Fruit fly (Drosophila melanogaster): Measurements from ENCODE around the gene Flacc.

Flacc gene

DNA sequence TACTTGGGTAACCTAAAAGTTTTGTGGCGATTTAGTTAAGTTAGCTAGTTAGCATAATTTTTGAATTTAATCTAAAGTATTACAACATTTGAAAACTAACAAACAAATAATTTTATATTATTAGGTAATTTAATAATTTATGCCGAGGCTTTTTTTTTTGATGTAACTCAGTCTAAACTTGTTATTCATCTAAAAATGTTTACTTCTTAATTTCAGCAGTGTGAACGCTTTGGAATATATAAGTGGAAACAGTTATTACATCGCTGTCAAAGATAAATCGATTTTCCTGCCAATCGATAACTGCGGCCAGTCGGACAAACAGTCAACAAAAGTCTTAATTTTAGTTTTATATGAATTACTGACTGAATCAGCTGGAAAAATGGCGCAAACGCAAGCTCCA is 35.5 kb downstream of the Flacc start, which contains the start of gene Usp39 (continued):
- TF ChIP-seq CG6791 (GFP tag; IDR thresholded peaks at IDR 0.05; ENCODE audit: partially characterized antibody), result peak; percentile 82
- no peak for TF ChIP-seq danr (GFP tag; IDR thresholded peaks at IDR 0.05)
- peak in 1 of 2 experiments; percentile 2 for TF ChIP-seq dpn (GFP tag; optimal IDR thresholded peaks at IDR 0.05)
- TF ChIP-seq CG33557 (GFP tag; optimal IDR thresholded peaks at IDR 0.05), result no peak
- 0 out of 2 replicates have a peak, but pooled peaks have one; percentile 14 for TF ChIP-seq NFAT (GFP tag; IDR thresholded peaks at IDR 0.05)
- no peak for TF ChIP-seq insv (GFP tag; optimal IDR thresholded peaks at IDR 0.05)
- TF ChIP-seq E2f2 (GFP tag; IDR thresholded peaks at IDR 0.05), result no peak; the same call in 1 of the 2 replicates
- peak in 1 of 3 experiments; percentile 8 for TF ChIP-seq lola (GFP tag; optimal IDR thresholded peaks at IDR 0.05)
- no peak for TF ChIP-seq CG11085 (GFP tag; IDR thresholded peaks at IDR 0.05)
- TF ChIP-seq gt (GFP tag; IDR thresholded peaks at IDR 0.05), result no peak
- no peak for TF ChIP-seq Neu2 (GFP tag; optimal IDR thresholded peaks at IDR 0.05; ENCODE audit: borderline replicate concordance)
- no peak for TF ChIP-seq CG16863 (GFP tag; optimal IDR thresholded peaks at IDR 0.05)
- peak; percentile 20 for TF ChIP-seq Chrac-16 (GFP tag; optimal IDR thresholded peaks at IDR 0.05)
- no peak for TF ChIP-seq ems (GFP tag; optimal IDR thresholded peaks at IDR 0.05)
- 0 out of 2 replicates have a peak, but pooled peaks have one; percentile 22 for TF ChIP-seq hbn (GFP tag; IDR thresholded peaks at IDR 0.05; ENCODE audit: partially characterized antibody)
- 0 out of 2 replicates have a peak, but pooled peaks have one; percentile 27 for TF ChIP-seq sna (GFP tag; IDR thresholded peaks at IDR 0.05; ENCODE audit: partially characterized antibody)
- peak; percentile 66 for TF ChIP-seq bbx (GFP tag; IDR thresholded peaks at IDR 0.05; ENCODE audit: partially characterized antibody)
- no peak for TF ChIP-seq Awh (GFP tag; IDR thresholded peaks at IDR 0.05)
- TF ChIP-seq mld (GFP tag; IDR thresholded peaks at IDR 0.05; ENCODE audit: partially characterized antibody), result peak; percentile 60; the same call in 2 of the 3 replicates
- peak; percentile 69 for TF ChIP-seq slbo (GFP tag; IDR thresholded peaks at IDR 0.05)
- no peak for TF ChIP-seq tio (GFP tag; optimal IDR thresholded peaks at IDR 0.05)
- peak; percentile 56 for TF ChIP-seq CG15514 (GFP tag; optimal IDR thresholded peaks at IDR 0.05)
- peak; percentile 55 for TF ChIP-seq inv (GFP tag; IDR thresholded peaks at IDR 0.05; ENCODE audit: partially characterized antibody)
- no peak for TF ChIP-seq CG8359 (GFP tag; optimal IDR thresholded peaks at IDR 0.05; ENCODE audit: borderline replicate concordance)
- peak; percentile 53; the same call in 2 of the 3 replicates for TF ChIP-seq knrl (GFP tag; IDR thresholded peaks at IDR 0.05; ENCODE audit: partially characterized antibody)
- no peak for TF ChIP-seq HLH54F (GFP tag; optimal IDR thresholded peaks at IDR 0.05)
- peak; percentile 50 for TF ChIP-seq Xbp1 (GFP tag; optimal IDR thresholded peaks at IDR 0.05)
- TF ChIP-seq CG31365 (tag; optimal IDR thresholded peaks at IDR 0.05), result no peak
- peak; percentile 38 for TF ChIP-seq CG13424 (tag; optimal IDR thresholded peaks at IDR 0.05)
- TF ChIP-seq Mad (GFP tag; optimal IDR thresholded peaks at IDR 0.05), result no peak
- no peak for TF ChIP-seq CG12071 (GFP tag; optimal IDR thresholded peaks at IDR 0.05)
- TF ChIP-seq Sry-δ (GFP tag; optimal IDR thresholded peaks at IDR 0.05), result peak; percentile 47
- peak; percentile 68 for TF ChIP-seq CG14710 (tag; optimal IDR thresholded peaks at IDR 0.05)
- TF ChIP-seq grau (tag; optimal IDR thresholded peaks at IDR 0.05), result peak; percentile 33
- no peak for TF ChIP-seq CG8924 (tag; optimal IDR thresholded peaks at IDR 0.05)
- 0 out of 2 replicates have a peak, but pooled peaks have one; percentile 23 for TF ChIP-seq CG32532 (GFP tag; IDR thresholded peaks at IDR 0.05)
- no peak for TF ChIP-seq Trl (optimal IDR thresholded peaks at IDR 0.05)
- TF ChIP-seq Trl (GFP tag; optimal IDR thresholded peaks at IDR 0.05), result no peak
- no peak for TF ChIP-seq Camta (GFP tag; optimal IDR thresholded peaks at IDR 0.05)
- peak; percentile 57 for TF ChIP-seq CG2120 (GFP tag; optimal IDR thresholded peaks at IDR 0.05)
- TF ChIP-seq CG13894 (tag; optimal IDR thresholded peaks at IDR 0.05), result no peak
- TF ChIP-seq disco-r (GFP tag; optimal IDR thresholded peaks at IDR 0.05), result no peak
- TF ChIP-seq CG16813 (GFP tag; IDR thresholded peaks at IDR 0.05; ENCODE audit: partially characterized antibody), result peak; percentile 59
- TF ChIP-seq kay (GFP tag; optimal IDR thresholded peaks at IDR 0.05), result no peak
- no peak for TF ChIP-seq esg (GFP tag; conservative IDR thresholded peaks at IDR 0.05)
- peak; percentile 76 for TF ChIP-seq CG34422 (GFP tag; IDR thresholded peaks at IDR 0.05)
- TF ChIP-seq stc (GFP tag; IDR thresholded peaks at IDR 0.05), result no peak
- TF ChIP-seq tll (GFP tag; optimal IDR thresholded peaks at IDR 0.05), result no peak
- TF ChIP-seq nom (GFP tag; optimal IDR thresholded peaks at IDR 0.05), result no peak
